Fruit fly (Drosophila melanogaster) S2 (cell line): Measurements from ENCODE around the gene mfr.

ENCODE experiments used
- CG8478 ChIP-seq: fragments of >200 bp; optimal IDR thresholded peaks from 2 replicates; lab custom pipeline; 2018
- CTCF ChIP-seq, 2 experiments: fragments of >200 bp; optimal IDR thresholded peaks; 2 replicates each; lab custom pipeline; 2018

mfr gene

DNA sequence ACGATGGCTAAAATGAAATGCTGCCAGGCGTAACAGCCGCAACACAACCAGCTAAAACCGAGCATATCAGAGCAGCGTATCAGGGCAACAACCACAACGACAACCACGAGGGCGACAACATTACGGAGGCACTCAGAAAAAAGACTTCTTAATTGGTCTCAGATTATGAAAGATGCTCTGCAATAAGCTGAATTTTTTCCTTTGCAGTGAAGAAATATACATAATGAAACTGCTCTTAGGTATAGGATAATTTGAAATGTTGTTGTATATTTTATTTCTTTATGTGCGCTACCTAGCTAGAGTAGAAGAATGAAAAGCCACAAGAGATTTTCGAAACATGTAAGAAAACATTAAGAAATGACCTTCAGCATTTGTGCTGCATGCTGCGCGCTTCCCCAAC lies 17.1 kb upstream of the mfr start:
- TF ChIP-seq CTCF (optimal IDR thresholded peaks at IDR 0.05; lab: Kevin White, UChicago): no peak
- no peak for TF ChIP-seq CG8478 (lab: Kevin White, UChicago)

DNA sequence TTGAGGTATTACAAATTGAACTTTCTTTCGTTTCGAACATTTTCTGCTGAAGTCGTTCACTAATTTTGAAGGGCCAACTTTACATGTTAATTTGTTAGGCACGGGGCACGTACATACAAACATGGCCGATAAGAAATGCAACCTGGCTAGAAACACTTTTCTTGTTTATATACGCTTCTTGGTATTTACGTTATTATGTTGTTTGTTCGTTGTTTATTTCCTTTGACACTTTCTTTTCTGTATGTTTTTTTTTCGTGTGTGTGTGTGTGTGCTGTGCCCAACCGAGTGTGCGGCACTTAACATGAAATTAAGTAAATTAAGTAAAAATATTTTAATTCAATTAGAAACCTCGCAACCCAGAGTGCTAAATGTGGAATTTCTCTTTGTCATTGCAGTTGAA lies 13.2 kb upstream of the mfr start:
- TF ChIP-seq CG8478 (lab: Kevin White, UChicago) (no peak), CTCF (optimal IDR thresholded peaks at IDR 0.05; lab: Kevin White, UChicago) (no peak)

- TF ChIP-seq CG8478 (lab: Kevin White, UChicago): no peak
- no peak for TF ChIP-seq CTCF (optimal IDR thresholded peaks at IDR 0.05; lab: Kevin White, UChicago)
Measured at dm6 chr3L:8924999-8925398, 12.5 kb upstream of the mfr start.

dm6 chr3L:8924417-8924913 lies 12.0 kb upstream of the mfr start:
- no peak for TF ChIP-seq CTCF (optimal IDR thresholded peaks at IDR 0.05; lab: Kevin White, UChicago)
- TF ChIP-seq CG8478 (lab: Kevin White, UChicago): no peak

dm6 chr3L:8920710-8921109 lies 8.2 kb upstream of the mfr start:
- TF ChIP-seq CG8478 (lab: Kevin White, UChicago) (no peak), CTCF (optimal IDR thresholded peaks at IDR 0.05; lab: Kevin White, UChicago) (no peak)

DNA sequence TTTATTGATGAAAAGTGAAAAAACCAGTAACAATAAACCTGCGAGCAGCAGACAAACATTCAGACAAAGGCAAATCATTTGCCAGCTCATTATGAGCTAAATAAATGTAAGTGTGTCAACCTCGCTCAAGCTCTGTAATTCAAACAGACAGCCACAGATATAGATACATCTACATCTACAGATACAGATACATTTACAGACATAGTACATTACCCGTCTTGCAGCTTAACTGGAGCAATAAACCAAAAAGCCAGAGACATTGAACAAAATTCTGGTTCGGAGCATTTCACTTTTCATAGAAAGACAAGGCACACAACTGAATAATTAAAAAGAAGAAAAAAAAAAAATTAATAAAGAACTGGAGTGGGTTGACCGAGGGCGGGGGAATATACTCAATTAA lies 7.2 kb upstream of the mfr start:
- TF ChIP-seq CTCF (optimal IDR thresholded peaks at IDR 0.05; lab: Kevin White, UChicago) (no peak), CG8478 (lab: Kevin White, UChicago) (no peak)

dm6 chr3L:8913537-8914108 lies 1.2 kb upstream of the mfr start:
- TF ChIP-seq CG8478 (lab: Kevin White, UChicago): no peak

DNA sequence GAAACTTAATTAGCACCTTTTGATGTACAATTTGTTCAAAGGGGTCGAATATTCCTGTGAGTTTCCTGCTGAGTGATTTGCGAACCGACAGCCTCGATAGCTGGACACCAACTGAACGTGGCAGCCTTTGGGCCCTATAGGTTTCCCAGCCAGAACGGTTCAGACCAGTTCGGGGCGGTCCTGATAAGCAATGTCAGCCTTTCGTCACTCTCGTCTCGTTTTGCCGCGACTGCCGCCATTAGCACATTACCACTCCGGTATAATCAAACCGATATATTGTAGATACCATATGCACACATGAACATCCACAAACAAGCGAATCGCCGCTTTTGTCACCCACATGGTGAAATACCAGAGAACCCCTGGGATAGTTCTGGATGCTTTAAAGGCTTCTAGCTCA lies 7.4 kb downstream of the mfr start, which contains the start of gene TrpA1:
Gene TrpA1, minus strand, starts transcription at position 101 of the 400 bp plus-strand sequence.
- TF ChIP-seq CG8478 (lab: Kevin White, UChicago) (no peak), CTCF (optimal IDR thresholded peaks at IDR 0.05; lab: Kevin White, UChicago) (no peak)

DNA sequence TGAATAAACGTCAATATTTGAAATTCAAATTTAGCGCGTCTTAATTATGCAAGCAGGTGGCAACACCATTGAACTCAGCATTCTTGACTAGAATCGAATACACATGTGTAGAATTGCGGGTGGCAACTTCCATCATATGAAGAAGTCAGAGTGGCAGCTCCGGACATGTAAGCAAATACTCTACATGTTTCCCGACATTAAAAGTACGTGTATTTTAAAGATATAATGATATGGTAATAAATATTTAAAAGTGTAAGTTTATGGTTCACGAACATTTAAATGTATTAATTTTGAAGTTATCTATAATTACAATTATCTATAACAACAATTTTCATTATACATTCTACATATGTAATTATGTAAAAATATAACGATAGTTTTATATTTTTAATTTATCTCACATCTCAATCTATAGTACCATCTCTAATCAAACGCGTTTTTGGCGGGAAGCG lies 21.3 kb downstream of the mfr start, which contains the start of gene Mcm7:
Gene Mcm7, plus strand, starts transcription at position 430 of the 452 bp plus-strand sequence.
- peak; percentile 62 to 76 for TF ChIP-seq CTCF (optimal IDR thresholded peaks at IDR 0.05; lab: Kevin White, UChicago)
- TF ChIP-seq CG8478 (lab: Kevin White, UChicago): no peak

DNA sequence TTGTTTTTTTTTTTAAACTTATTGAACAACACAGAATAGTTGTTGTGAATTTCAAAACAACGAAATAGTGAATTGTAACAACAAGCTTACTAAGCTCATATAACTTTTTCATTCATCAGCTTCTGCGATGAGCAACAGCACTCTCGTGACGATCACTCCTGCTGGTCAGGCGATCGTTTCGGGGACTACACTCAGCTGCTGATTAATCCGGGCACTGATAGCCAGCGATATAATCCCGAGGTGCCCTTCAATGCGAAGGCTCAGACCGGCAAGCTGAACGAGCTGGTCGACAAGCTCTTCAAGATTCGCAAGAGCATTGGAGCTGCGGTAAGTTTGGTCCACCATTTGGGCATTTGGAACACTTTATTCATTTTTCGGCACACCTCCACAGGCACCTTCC lies 23.9 kb downstream of the mfr start, which contains the start of gene CG43169:
Gene CG43169, minus strand, starts transcription at position 101 of the 400 bp plus-strand sequence.
- TF ChIP-seq CG8478 (lab: Kevin White, UChicago): no peak
- TF ChIP-seq CTCF (optimal IDR thresholded peaks at IDR 0.05; lab: Kevin White, UChicago): no peak

DNA sequence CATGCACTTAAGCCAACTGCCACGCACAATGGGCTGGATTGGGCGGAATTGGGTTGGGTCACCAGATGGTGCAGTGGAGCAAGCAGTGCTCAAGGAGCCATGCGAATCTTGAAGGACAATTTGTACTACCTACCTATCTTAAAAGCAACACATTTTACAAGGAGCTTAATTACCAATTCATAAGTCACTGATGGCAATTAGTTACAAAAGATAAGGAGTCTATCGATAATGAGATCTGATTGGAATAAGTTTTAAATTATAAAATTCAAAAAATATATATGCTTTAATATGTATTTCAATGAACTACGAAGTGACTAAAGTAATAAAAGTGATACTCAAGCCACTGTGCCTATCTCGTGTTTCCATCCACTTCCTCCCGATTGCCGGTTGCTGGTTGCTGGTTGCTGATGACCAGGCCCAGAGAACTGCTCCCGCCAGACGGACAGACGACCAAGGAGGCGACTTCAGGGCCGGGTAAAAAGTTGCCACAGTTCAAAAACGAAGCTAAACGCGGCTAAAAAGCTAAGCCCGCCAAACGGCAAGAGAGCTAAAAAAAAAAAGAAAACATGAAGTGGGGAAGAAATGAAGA lies 30.6 kb downstream of the mfr start:
- TF ChIP-seq CTCF (optimal IDR thresholded peaks at IDR 0.05; lab: Kevin White, UChicago) (no peak), CG8478 (lab: Kevin White, UChicago) (no peak)

- TF ChIP-seq CG8478 (lab: Kevin White, UChicago) (no peak), CTCF (optimal IDR thresholded peaks at IDR 0.05; lab: Kevin White, UChicago) (no peak)
Measured at dm6 chr3L:8879465-8879864, 33.0 kb downstream of the mfr start.

- TF ChIP-seq CTCF (optimal IDR thresholded peaks at IDR 0.05; lab: Kevin White, UChicago) (no peak), CG8478 (lab: Kevin White, UChicago) (no peak)
Measured at dm6 chr3L:8878388-8878787, 34.1 kb downstream of the mfr start.

- no peak for TF ChIP-seq CG8478 (lab: Kevin White, UChicago)
- TF ChIP-seq CTCF (optimal IDR thresholded peaks at IDR 0.05; lab: Kevin White, UChicago): no peak
Measured at dm6 chr3L:8873053-8873452, 39.4 kb downstream of the mfr start.

- TF ChIP-seq CTCF (optimal IDR thresholded peaks at IDR 0.05; lab: Kevin White, UChicago) (no peak), CG8478 (lab: Kevin White, UChicago) (no peak)
Measured at dm6 chr3L:8871017-8871416, 41.5 kb downstream of the mfr start.

DNA sequence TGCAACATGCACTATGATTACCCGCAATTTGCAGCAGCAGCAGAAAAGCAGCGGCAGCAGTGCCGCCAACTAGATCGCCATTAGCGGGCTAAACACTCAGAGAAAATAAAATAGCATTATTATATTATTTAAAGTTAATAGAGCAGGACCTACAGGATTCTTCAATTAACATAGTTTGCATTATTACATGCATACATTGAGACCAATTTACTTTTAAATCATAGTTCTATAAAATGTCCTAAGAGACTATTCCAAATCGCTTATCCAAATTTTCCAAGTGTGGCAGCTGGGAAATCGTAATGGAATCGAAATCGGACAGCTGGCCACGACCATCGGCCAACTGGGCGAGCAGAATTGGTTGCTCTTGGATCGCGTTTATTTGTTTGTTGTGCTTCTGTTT lies 41.9 kb downstream of the mfr start:
- no peak for TF ChIP-seq CTCF (optimal IDR thresholded peaks at IDR 0.05; lab: Kevin White, UChicago)
- TF ChIP-seq CG8478 (lab: Kevin White, UChicago): no peak
